Worm (Caenorhabditis elegans) whole organism, mixed stage, embryonic: ENCODE data around the gene K02E10.5.
A peak's percentile ranks its signal among the peaks of the same experiment; 100 is the strongest.

Source experiments
- bed-3 ChIP-seq: fragments of 200-800 bp; sonication (Bioruptor generic); optimal IDR thresholded peaks from 3 replicates; lab custom pipeline; 2018; ENCODE audit warnings: mild to moderate bottlenecking, missing genetic modification characterization, moderate library complexity, missing compliant biosample characterization
- ceh-39 ChIP-seq: fragments of 150-350 bp; optimal IDR thresholded peaks from 2 replicates; lab custom pipeline; 2014; ENCODE audit warnings: missing biosample characterization, missing genetic modification characterization
- ham-2 ChIP-seq: fragments of 200-800 bp; sonication (Bioruptor generic); optimal IDR thresholded peaks from 2 replicates; lab custom pipeline; 2018; ENCODE audit warnings: mild to moderate bottlenecking, missing genetic modification characterization, missing compliant biosample characterization
- lsy-2 ChIP-seq: fragments of 150-350 bp; optimal IDR thresholded peaks from 2 replicates; lab custom pipeline; 2014; ENCODE audit warnings: missing biosample characterization, missing genetic modification characterization
- nhr-237 ChIP-seq: fragments of 150-350 bp; optimal IDR thresholded peaks from 2 replicates; lab custom pipeline; 2014; ENCODE audit warnings: missing biosample characterization, missing genetic modification characterization
- nhr-76 ChIP-seq: sonication (generic microtip); optimal IDR thresholded peaks from 2 replicates; lab custom pipeline; 2017; ENCODE audit warnings: missing biosample characterization, missing genetic modification characterization
- sptf-1 ChIP-seq: sonication (generic microtip); optimal IDR thresholded peaks from 2 replicates; lab custom pipeline; 2017; ENCODE audit warnings: mild to moderate bottlenecking, missing genetic modification characterization, moderate library complexity, missing compliant biosample characterization
- ztf-11 ChIP-seq: fragments of 150-350 bp; optimal IDR thresholded peaks from 2 replicates; lab custom pipeline; 2014; ENCODE audit warnings: missing biosample characterization, missing genetic modification characterization

- TF ChIP-seq nhr-76, result no peak
- TF ChIP-seq bed-3 (GFP tag; lab: Kevin White, UChicago), result no peak
- TF ChIP-seq sptf-1 (tag; lab: Kevin White, UChicago), result no peak
- TF ChIP-seq nhr-237 (tag; lab: Kevin White, UChicago), result no peak
- TF ChIP-seq ceh-39 (tag; lab: Kevin White, UChicago), result no peak
- no peak for TF ChIP-seq ztf-11 (tag; lab: Kevin White, UChicago)
- peak; percentile 52 for TF ChIP-seq ham-2
- no peak for TF ChIP-seq lsy-2 (tag; lab: Kevin White, UChicago)
Measured at ce11 chrX:2497816-2498215, 19.1 kb upstream of the K02E10.5 start.
